Fruit fly (Drosophila melanogaster): ENCODE data around the gene Gr9a.

The Gr9a gene

dm6 chrX:10061327-10061726 is at the start of gene Gr9a:
Gene Gr9a, plus strand, starts transcription at chrX:10061627.
- TF ChIP-seq toe (GFP tag; optimal IDR thresholded peaks at IDR 0.05) (no peak), CG14711 (tag; optimal IDR thresholded peaks at IDR 0.05) (no peak), CG33017 (tag; optimal IDR thresholded peaks at IDR 0.05) (no peak), Crg-1 (GFP tag; optimal IDR thresholded peaks at IDR 0.05) (no peak), kay (GFP tag; ENCODE audit: borderline replicate concordance) (no peak), ovo (GFP tag; optimal IDR thresholded peaks at IDR 0.05) (no peak), CG11617 (GFP tag; optimal IDR thresholded peaks at IDR 0.05) (no peak), tj (GFP tag; optimal IDR thresholded peaks at IDR 0.05) (no peak), CG12768 (GFP tag; optimal IDR thresholded peaks at IDR 0.05) (no peak), Hr96 (GFP tag; optimal IDR thresholded peaks at IDR 0.05) (no peak), bab1 (GFP tag; optimal IDR thresholded peaks at IDR 0.05) (no peak), CG1620 (GFP tag; optimal IDR thresholded peaks at IDR 0.05) (no peak), CG7101 (tag; optimal IDR thresholded peaks at IDR 0.05) (no peak), pad (GFP tag; optimal IDR thresholded peaks at IDR 0.05) (no peak), Clk (GFP tag; optimal IDR thresholded peaks at IDR 0.05) (no peak)

DNA sequence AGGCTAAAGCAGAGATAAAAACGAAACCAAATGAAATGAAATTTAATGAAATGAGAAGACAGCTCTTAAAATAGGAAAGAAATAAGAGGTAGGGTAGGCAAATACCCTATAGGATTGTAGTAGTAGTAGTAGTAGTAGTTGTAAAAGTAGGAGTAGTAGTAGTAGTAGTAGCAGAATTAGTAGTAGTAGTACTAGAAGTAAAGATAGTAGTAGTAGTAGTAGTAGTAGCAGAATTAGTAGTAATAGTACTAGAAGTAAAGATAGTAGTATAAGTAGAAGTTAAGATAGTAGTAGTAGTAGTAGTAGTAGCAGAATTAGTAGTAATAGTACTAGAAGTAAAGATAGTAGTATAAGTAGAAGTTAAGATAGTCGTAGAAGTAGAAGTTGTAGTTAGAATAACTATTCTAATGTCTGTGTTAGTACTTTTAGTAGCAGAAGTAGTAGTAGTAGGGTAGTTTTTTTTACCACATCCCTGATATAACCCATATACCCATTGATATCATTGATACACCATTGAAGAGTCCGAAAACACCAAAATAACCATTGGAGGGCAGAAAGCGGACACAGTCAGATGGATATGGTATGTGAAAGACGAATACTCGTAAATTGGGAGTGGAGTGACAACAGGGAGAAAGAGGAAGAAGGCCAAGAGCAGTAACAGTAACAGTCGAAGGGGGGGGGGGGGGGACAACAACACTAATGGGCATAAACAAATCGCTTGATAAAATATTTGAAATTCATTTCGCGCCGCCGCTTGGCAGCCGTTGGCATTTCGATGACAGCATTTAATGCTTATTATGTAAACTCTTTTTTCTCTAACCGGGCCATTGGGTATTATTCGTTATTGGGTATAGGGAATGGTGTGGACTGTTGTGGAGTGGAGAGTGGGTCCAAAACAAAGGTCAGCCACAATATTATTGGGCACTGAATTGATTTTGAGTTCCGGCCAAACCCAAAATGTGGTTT is 46.4 kb upstream of the Gr9a start:
- no peak for TF ChIP-seq Mnt (GFP tag; optimal IDR thresholded peaks at IDR 0.05)
- TF ChIP-seq CG5204 (GFP tag; optimal IDR thresholded peaks at IDR 0.05) = no peak
- no peak for TF ChIP-seq CG7101 (tag; optimal IDR thresholded peaks at IDR 0.05)
- no peak for TF ChIP-seq tj (GFP tag; optimal IDR thresholded peaks at IDR 0.05)
- TF ChIP-seq Hr96 (GFP tag; optimal IDR thresholded peaks at IDR 0.05) = no peak
- TF ChIP-seq CG12768 (GFP tag; optimal IDR thresholded peaks at IDR 0.05) = no peak
- no peak for TF ChIP-seq ovo (GFP tag; optimal IDR thresholded peaks at IDR 0.05)
- no peak for TF ChIP-seq cic (GFP tag; optimal IDR thresholded peaks at IDR 0.05)

DNA sequence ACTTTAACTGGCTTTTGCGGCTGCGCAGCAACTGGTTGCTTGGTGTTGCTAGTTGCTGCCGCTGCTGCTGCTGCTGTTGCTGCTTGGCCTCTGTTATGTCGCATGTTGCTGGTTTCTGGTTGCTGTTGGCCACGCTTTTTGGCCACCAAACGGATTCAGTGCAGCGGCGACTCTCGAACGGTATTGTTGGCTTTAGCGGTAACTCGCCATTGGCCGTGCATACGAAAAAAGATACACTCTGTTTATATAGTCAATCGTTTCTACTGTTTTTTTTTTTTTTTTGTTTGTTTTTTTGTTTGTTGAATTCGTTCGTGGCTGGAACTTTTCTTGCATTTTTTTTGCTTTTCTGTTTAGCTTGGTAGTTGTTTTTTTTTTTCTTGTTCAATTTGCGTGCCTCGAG is 44.7 kb upstream of the Gr9a start, which contains the start of gene Cht6:
Gene Cht6 (plus strand): TSS at position 122 of the 400 bp plus-strand sequence.
- TF ChIP-seq CG14711 (tag; optimal IDR thresholded peaks at IDR 0.05) (no peak), Clk (GFP tag; optimal IDR thresholded peaks at IDR 0.05) (no peak), CG33017 (tag; optimal IDR thresholded peaks at IDR 0.05) (no peak), ovo (GFP tag; optimal IDR thresholded peaks at IDR 0.05) (no peak), CG7101 (tag; optimal IDR thresholded peaks at IDR 0.05) (no peak), Mnt (GFP tag; optimal IDR thresholded peaks at IDR 0.05) (no peak)

DNA sequence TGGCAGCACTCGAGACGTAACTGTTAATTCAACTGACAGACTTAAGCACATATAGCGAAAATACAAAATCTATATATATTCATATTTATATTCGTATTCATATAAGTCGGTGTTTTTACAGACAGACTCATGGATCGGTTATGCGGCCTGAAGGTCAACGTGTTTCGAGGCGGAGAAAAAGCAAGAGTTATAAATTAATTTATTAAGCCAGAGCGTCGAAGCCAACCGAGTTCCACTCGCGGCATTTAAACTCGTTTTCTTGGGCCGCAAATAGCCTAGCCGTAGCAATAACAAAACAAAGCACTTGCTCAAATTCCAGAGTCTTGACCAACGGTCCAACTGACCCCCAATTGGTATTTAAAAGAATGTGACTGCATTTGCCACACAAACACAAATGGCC is 40.6 kb upstream of the Gr9a start:
- no peak for TF ChIP-seq tj (GFP tag; optimal IDR thresholded peaks at IDR 0.05)
- TF ChIP-seq Hr96 (GFP tag; optimal IDR thresholded peaks at IDR 0.05) = no peak

DNA sequence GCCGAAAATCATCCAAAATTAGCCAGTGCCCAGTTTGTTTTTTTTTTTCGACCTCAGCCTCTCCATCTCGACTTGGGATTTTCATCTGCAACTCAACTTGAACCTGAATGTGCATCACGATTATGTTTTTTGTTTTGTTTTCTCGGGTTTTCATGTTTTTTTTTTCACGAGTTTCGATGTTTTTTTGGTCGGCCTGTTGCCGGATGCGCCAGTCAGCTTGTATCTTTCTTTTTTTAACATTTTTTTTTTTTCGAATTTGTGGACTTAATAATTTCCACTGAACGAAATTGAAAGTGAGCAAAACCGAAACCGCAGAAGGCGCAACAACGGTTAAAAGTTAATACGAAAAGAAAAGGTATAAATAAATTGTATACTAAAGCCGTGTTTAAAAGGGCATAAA is 39.6 kb upstream of the Gr9a start:
- no peak for TF ChIP-seq CG7101 (tag; optimal IDR thresholded peaks at IDR 0.05)
- no peak for TF ChIP-seq tj (GFP tag; optimal IDR thresholded peaks at IDR 0.05)
- no peak for TF ChIP-seq CG11617 (GFP tag; optimal IDR thresholded peaks at IDR 0.05)
- TF ChIP-seq Mnt (GFP tag; optimal IDR thresholded peaks at IDR 0.05) = no peak
- TF ChIP-seq pad (GFP tag; optimal IDR thresholded peaks at IDR 0.05) = no peak

- TF ChIP-seq cic (GFP tag; optimal IDR thresholded peaks at IDR 0.05) = no peak
- TF ChIP-seq ovo (GFP tag; optimal IDR thresholded peaks at IDR 0.05) = no peak
- TF ChIP-seq CG33017 (tag; optimal IDR thresholded peaks at IDR 0.05) = no peak
- TF ChIP-seq Crg-1 (GFP tag; optimal IDR thresholded peaks at IDR 0.05) = no peak
- no peak for TF ChIP-seq bab1 (GFP tag; optimal IDR thresholded peaks at IDR 0.05)
- no peak for TF ChIP-seq CG14711 (tag; optimal IDR thresholded peaks at IDR 0.05)
- TF ChIP-seq toe (GFP tag; optimal IDR thresholded peaks at IDR 0.05) = no peak
- TF ChIP-seq CG5204 (GFP tag; optimal IDR thresholded peaks at IDR 0.05) = no peak
- TF ChIP-seq CG12768 (GFP tag; optimal IDR thresholded peaks at IDR 0.05) = no peak
- TF ChIP-seq tj (GFP tag; optimal IDR thresholded peaks at IDR 0.05) = no peak
Observed at dm6 chrX:10029730-10030129, 31.7 kb upstream of the Gr9a start.

dm6 chrX:10039528-10039927 is 21.9 kb upstream of the Gr9a start:
- no peak for TF ChIP-seq Hr96 (GFP tag; optimal IDR thresholded peaks at IDR 0.05)
- peak; percentile 63 for TF ChIP-seq tj (GFP tag; optimal IDR thresholded peaks at IDR 0.05)

- TF ChIP-seq CG14711 (tag; optimal IDR thresholded peaks at IDR 0.05) = no peak
- TF ChIP-seq CG1620 (GFP tag; optimal IDR thresholded peaks at IDR 0.05) = no peak
- TF ChIP-seq Clk (GFP tag; optimal IDR thresholded peaks at IDR 0.05) = no peak
- no peak for TF ChIP-seq CG33017 (tag; optimal IDR thresholded peaks at IDR 0.05)
Observed at dm6 chrX:10043873-10044272, 17.6 kb upstream of the Gr9a start.
